Fruit fly (Drosophila melanogaster): Measurements from ENCODE around the gene Best1.
A peak's percentile ranks its signal among the peaks of the same experiment; 100 is the strongest.

Gene Best1

dm6 chr3R:10134341-10134668 lies 36.0 kb downstream of the Best1 start (continued):
- TF ChIP-seq CG11723 (GFP tag; optimal IDR thresholded peaks at IDR 0.05) (no peak), CG18011 (GFP tag; optimal IDR thresholded peaks at IDR 0.05) (peak; percentile 0), cas (GFP tag; IDR thresholded peaks at IDR 0.05) (no peak), Doc3 (GFP tag; IDR thresholded peaks at IDR 0.05; ENCODE audit: partially characterized antibody) (no peak), Gug (GFP tag; IDR thresholded peaks at IDR 0.05) (no peak), CG14667 (GFP tag; IDR thresholded peaks at IDR 0.05) (no peak), Lhr (GFP tag; optimal IDR thresholded peaks at IDR 0.05) (peak; percentile 37), dysf (GFP tag; IDR thresholded peaks at IDR 0.05) (0 out of 3 replicates have a peak, but pooled peaks have one; percentile 27), fd102C (GFP tag; optimal IDR thresholded peaks at IDR 0.05) (no peak), CG43689 (GFP tag; IDR thresholded peaks at IDR 0.05) (no peak), CG34376 (GFP tag; optimal IDR thresholded peaks at IDR 0.05) (peak; percentile 63), Rx (GFP tag; IDR thresholded peaks at IDR 0.05) (no peak), sr (GFP tag; IDR thresholded peaks at IDR 0.05) (no peak), ems (GFP tag; optimal IDR thresholded peaks at IDR 0.05) (peak; percentile 23), hkb (optimal IDR thresholded peaks at IDR 0.05) (no peak), hkb (GFP tag; IDR thresholded peaks at IDR 0.05) (peak; percentile 44; the same call in 1 of the 2 replicates), Trl (optimal IDR thresholded peaks at IDR 0.05) (no peak), Trl (GFP tag; optimal IDR thresholded peaks at IDR 0.05) (peak; percentile 56), CG10147 (GFP tag; optimal IDR thresholded peaks at IDR 0.05) (no peak), CG13123 (GFP tag; optimal IDR thresholded peaks at IDR 0.05) (no peak), Ptx1 (GFP tag; IDR thresholded peaks at IDR 0.05) (no peak), HHEX (GFP tag; optimal IDR thresholded peaks at IDR 0.05) (no peak), pum (GFP tag; optimal IDR thresholded peaks at IDR 0.05) (peak; percentile 16), crc (GFP tag; optimal IDR thresholded peaks at IDR 0.05) (peak; percentile 14), odd (GFP tag; optimal IDR thresholded peaks at IDR 0.05) (no peak), Adf1 (GFP tag; IDR thresholded peaks at IDR 0.05) (peak; percentile 22; the same call in 1 of the 2 replicates), CG32767 (GFP tag; IDR thresholded peaks at IDR 0.05) (no peak), CG13424 (tag; optimal IDR thresholded peaks at IDR 0.05) (no peak), pita (GFP tag; optimal IDR thresholded peaks at IDR 0.05) (no peak), al (GFP tag; IDR thresholded peaks at IDR 0.05) (no peak), HLH4C (GFP tag; IDR thresholded peaks at IDR 0.05; ENCODE audit: partially characterized antibody) (no peak), Scr (GFP tag; IDR thresholded peaks at IDR 0.05; ENCODE audit: partially characterized antibody) (no peak; the same call in 1 of the 2 replicates), CG13287 (GFP tag; IDR thresholded peaks at IDR 0.05; ENCODE audit: partially characterized antibody) (peak; percentile 61), salm (tag; optimal IDR thresholded peaks at IDR 0.05) (no peak), zfh2 (GFP tag; optimal IDR thresholded peaks at IDR 0.05) (peak; percentile 74), Lim3 (GFP tag; IDR thresholded peaks at IDR 0.05) (no peak), Hr51 (GFP tag; optimal IDR thresholded peaks at IDR 0.05) (peak in 1 of 2 experiments; percentile 34), NC2α (GFP tag; optimal IDR thresholded peaks at IDR 0.05) (no peak), CG10462 (GFP tag; optimal IDR thresholded peaks at IDR 0.05) (no peak), CG2120 (GFP tag; optimal IDR thresholded peaks at IDR 0.05) (peak; percentile 81), CrebB (tag; optimal IDR thresholded peaks at IDR 0.05) (no peak), toy (GFP tag; IDR thresholded peaks at IDR 0.05) (no peak), CG12155 (GFP tag; optimal IDR thresholded peaks at IDR 0.05) (peak; percentile 33), CG11696 (GFP tag; IDR thresholded peaks at IDR 0.05) (no peak), CG9797 (GFP tag; optimal IDR thresholded peaks at IDR 0.05) (peak; percentile 19), Asciz (GFP tag; optimal IDR thresholded peaks at IDR 0.05) (no peak), zen (tag; optimal IDR thresholded peaks at IDR 0.05) (no peak), scrt (GFP tag; optimal IDR thresholded peaks at IDR 0.05) (peak; percentile 29), CG18476 (GFP tag; optimal IDR thresholded peaks at IDR 0.05) (no peak), sd (tag; optimal IDR thresholded peaks at IDR 0.05) (no peak), CG7786 (GFP tag; optimal IDR thresholded peaks at IDR 0.05) (peak; percentile 48), CG11093 (GFP tag; IDR thresholded peaks at IDR 0.05) (no peak)
